Fruit fly (Drosophila melanogaster) S2 (cell line): ENCODE measurements around the gene UQCR-14.

Source experiments
- CG8478 ChIP-seq: fragments of >200 bp; optimal IDR thresholded peaks from 2 replicates; lab custom pipeline; 2018
- CTCF ChIP-seq, 2 experiments: fragments of >200 bp; optimal IDR thresholded peaks; 2 replicates each; lab custom pipeline; 2018

UQCR-14 gene

DNA sequence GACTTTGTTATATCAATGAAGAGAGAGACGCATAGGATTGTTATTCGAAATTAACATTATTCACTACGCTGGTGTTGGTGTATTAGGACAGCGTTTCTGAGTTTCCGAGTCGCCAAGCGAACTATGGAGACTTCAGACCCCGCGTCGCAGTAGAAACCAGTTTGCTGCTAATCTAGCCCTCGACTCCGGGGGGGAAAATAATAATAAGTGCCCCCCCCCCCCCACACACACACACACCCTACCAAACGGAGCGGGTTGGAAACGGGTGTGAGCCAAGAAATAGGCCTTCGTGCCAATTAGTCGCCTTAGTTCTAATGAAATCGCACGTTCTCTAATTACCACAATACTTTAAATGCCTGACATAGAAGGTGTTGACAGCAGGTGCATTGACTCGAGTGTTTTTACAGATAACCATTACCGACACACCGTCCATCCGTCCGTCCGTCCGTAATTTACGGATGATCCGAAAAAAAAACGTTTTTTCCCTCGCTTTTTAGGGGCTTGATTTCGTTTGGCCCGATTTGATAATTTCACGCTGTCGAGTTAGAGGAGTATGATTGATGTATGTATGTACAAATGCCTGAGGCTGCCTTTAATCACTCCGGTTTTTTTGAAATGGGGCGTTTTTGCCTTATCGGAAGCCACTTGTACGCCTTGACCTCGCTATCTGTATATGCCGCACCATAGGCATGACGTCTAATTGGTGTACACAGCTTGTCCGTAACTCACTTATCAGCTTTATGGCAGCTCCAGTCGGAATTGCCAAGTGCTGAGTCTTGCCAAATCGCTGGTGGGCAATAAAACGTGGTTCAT is 4.2 kb upstream of the UQCR-14 start:
- TF ChIP-seq CG8478 (lab: Kevin White, UChicago) (no peak), CTCF (optimal IDR thresholded peaks at IDR 0.05; lab: Kevin White, UChicago) (no peak)

DNA sequence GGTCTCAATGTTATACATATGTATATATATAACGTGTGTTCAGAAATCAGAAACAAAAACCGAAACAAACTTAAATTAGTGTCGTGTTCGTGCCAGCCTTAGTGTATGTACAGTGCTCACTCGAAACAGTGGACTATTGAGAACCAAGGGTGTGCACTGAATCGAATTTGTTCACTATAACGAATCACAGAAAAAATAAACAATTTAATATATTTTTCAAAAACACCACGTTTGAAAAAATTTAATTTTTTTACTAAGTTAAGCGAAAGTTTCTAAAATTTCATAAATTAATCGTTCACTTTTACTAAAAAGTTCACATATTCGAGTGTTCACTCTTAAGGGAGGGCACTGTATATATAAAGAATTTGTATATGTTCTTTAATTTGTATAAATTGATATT is 902 bp upstream of the UQCR-14 start:
- no peak for TF ChIP-seq CG8478 (lab: Kevin White, UChicago)

DNA sequence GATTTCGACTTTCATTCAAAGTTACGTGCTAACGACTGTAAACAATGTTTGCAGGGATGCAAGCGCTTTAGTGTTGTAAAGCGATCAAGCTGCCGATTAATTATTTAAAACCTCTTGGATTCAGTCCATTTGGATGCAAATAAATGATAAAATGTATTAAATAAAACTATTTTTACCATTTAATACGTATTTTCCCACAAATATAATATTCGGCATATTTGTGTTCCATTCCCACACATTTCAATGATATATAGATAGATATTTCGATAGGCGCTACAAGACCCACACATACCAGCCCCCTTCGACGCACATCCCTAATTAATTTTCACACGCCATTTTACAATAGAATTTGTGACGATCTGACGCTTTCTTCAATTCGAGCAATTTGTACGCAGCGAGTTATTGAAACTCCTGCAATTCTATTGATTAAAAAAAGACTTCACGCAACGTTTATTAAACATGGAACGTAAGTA is 2.4 kb downstream of the UQCR-14 start, which contains the start of the genes CG32576 and caz:
Gene CG32576, minus strand, starts transcription at position 42 of the 473 bp plus-strand sequence.
Gene caz, plus strand, starts transcription at position 319 of the 473 bp plus-strand sequence.
- TF ChIP-seq CG8478 (lab: Kevin White, UChicago), result no peak
- no peak for TF ChIP-seq CTCF (optimal IDR thresholded peaks at IDR 0.05; lab: Kevin White, UChicago)

DNA sequence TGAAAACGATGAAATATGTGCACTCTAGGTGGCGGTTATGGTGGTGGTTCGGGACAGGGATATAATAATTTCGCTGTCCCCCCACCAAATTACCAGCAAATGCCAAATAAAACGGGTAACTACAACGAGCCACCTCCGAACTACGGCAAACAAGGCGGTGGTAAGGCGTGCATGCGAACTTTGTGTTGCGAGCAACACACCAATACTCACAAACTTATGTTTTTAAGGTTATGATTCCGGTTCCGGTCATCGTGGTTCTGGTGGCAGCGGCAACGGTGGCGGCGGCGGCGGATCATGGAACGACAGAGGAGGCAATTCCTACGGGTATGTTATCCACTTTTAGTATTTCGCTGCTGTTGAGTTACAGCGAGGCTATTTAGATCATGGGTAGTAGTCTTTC is 2.9 kb downstream of the UQCR-14 start:
- TF ChIP-seq CTCF (optimal IDR thresholded peaks at IDR 0.05; lab: Kevin White, UChicago), result no peak
- no peak for TF ChIP-seq CG8478 (lab: Kevin White, UChicago)

dm6 chrX:16292646-16293045 is 6.6 kb downstream of the UQCR-14 start:
- TF ChIP-seq CTCF (optimal IDR thresholded peaks at IDR 0.05; lab: Kevin White, UChicago), result no peak
- no peak for TF ChIP-seq CG8478 (lab: Kevin White, UChicago)

- TF ChIP-seq CG8478 (lab: Kevin White, UChicago) (no peak), CTCF (optimal IDR thresholded peaks at IDR 0.05; lab: Kevin White, UChicago) (no peak)
Measured at dm6 chrX:16296423-16297292, 10.6 kb downstream of the UQCR-14 start, which contains the start of gene CG3632. TSS of gene CG3632 (plus strand) at chrX:16296671.

DNA sequence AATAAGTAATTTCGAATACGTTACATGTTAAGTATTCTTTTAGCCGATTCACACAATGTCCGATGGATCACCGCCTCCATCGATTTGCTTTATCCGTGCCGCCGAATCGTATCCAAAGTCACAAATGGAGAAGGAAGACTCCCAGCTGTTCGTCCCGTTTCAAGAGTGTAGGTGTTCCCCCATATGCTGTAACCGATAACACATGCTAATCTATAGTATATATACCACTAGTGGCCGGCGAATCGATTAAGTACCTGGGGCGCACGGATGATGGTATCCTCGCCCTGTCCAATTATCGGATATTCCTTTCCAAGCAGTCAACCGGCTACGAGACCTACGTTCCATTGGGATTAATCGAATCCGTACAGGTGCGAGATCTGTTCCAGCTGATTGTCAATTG is 11.5 kb downstream of the UQCR-14 start, which contains the start of gene ERp44:
Gene ERp44, minus strand, starts transcription at position 101 of the 400 bp plus-strand sequence.
- TF ChIP-seq CG8478 (lab: Kevin White, UChicago) (no peak), CTCF (optimal IDR thresholded peaks at IDR 0.05; lab: Kevin White, UChicago) (no peak)

DNA sequence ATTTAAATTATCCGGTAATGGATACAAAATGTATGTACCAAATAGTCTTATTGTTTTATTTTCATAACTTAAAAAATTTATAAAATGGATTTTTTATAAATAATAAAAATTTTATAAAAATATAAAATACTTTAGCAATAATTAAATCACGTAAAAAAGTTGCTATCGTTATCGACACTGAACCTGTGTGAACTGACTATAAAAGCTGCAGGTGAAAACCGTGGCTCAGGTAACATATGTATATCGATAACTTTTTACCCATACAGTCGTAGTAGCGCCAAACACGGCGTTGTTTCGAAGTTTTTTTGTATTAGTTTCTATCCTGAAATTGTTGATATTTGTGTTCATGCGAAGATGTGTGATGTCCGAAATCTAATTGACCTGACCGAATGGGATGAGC is 17.5 kb downstream of the UQCR-14 start, which contains the start of gene CG3679:
Gene CG3679, plus strand, starts transcription at position 235 of the 400 bp plus-strand sequence.
- TF ChIP-seq CTCF (optimal IDR thresholded peaks at IDR 0.05; lab: Kevin White, UChicago) (no peak), CG8478 (lab: Kevin White, UChicago) (no peak)

DNA sequence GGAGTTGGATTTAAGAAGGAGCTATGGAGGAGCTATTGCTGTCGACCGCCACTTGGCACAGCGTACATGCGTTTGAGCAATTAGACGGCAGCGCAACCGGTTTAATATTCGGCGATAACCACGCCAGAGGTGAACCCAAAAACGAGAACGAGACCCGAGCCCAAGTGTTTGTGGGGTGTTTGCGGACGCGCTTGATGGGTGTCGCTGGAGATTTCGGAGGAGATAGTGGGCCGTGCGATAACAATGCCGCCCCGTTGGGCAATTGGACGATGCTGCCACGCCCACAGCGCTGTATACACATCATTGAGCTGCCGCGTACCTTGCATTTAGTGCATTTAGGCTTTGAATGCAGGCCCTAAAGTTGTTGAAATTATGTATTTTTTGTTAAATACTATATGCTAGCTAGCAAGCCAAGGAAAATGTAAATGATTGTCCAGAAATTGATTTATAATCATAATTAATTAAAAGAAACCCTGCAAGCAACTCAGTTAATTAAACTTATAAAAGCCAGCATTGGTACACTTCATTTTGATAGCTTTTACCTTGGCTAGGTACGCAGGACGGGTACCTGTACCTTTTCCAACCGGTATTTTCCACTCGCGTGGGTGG is 22.3 kb downstream of the UQCR-14 start, which contains the start of gene Had1:
Gene Had1, minus strand, starts transcription at position 358 of the 609 bp plus-strand sequence.
- TF ChIP-seq CTCF (optimal IDR thresholded peaks at IDR 0.05; lab: Kevin White, UChicago) (no peak), CG8478 (lab: Kevin White, UChicago) (no peak)

- TF ChIP-seq CG8478 (lab: Kevin White, UChicago) (no peak), CTCF (optimal IDR thresholded peaks at IDR 0.05; lab: Kevin White, UChicago) (no peak)
Measured at dm6 chrX:16308953-16309352, 22.9 kb downstream of the UQCR-14 start.

DNA sequence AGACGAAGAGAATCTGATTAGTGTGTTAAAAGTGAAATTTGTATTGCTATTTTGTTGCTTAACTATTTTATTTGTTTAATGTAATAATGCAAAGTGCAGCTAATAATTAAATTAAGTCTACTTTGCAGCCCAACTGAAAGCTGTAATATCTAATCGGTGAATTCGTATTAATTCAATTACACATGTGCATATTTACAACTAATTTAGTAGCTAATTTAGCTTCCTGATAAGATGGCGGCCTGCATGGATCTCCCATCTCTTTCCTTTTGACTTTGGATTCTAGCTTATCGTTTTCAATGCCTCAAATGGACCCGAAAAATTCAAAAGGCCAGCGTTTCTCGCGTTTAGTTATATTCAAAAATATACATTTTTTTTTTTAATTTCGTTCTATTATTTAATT is 23.7 kb downstream of the UQCR-14 start:
- TF ChIP-seq CG8478 (lab: Kevin White, UChicago) (no peak), CTCF (optimal IDR thresholded peaks at IDR 0.05; lab: Kevin White, UChicago) (no peak)

dm6 chrX:16313078-16313875 is 27.2 kb downstream of the UQCR-14 start, which contains the start of the genes CG9915 and SWIP:
TSS of gene CG9915 (minus strand) at chrX:16313138.
TSS of gene SWIP (plus strand) at chrX:16313709.
- TF ChIP-seq CTCF (optimal IDR thresholded peaks at IDR 0.05; lab: Kevin White, UChicago) (no peak), CG8478 (lab: Kevin White, UChicago) (no peak)

DNA sequence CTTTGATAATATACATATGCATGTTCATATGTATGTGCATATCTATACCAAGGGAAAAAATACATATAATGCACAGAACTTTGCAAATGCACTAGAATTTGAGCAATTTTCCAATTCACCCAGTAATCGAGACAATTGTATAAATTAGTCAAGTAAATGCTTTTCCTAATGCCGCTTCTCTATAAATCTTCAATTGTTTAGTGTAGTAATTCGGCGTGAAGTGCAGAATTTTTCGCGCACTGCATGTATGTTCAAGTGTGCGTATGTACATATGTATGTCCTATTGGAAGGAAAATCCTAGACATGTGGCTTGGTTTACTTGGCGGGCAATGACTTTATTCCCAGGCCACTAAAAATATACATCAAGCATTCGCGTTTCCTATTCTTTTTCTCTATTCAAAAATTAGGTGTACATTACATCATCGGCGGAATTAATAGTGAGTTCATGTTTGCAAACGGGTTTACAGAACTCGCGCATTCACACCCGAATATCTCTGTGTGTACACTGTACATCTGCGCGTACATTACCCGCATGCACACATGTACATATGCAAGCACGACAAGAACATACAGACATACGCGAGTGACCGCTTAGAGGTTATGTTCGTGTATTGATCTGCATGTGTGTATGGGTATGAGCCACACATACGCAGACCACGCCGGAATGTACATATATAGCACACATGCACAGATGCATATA is 32.9 kb downstream of the UQCR-14 start:
- TF ChIP-seq CTCF (optimal IDR thresholded peaks at IDR 0.05; lab: Kevin White, UChicago) (no peak), CG8478 (lab: Kevin White, UChicago) (no peak)
